Fruit fly (Drosophila melanogaster) whole organism, adult: ENCODE measurements around the gene CG10479.

Experiments used
- CG14711 ChIP-seq: fragments of 200-800 bp; sonication (Bioruptor generic); optimal IDR thresholded peaks from 2 replicates; lab custom pipeline; 2018; ENCODE audit warnings: missing biosample characterization, mild to moderate bottlenecking, missing genetic modification characterization, moderate library complexity
- CG7101 ChIP-seq: fragments of 200-800 bp; sonication (Bioruptor generic); optimal IDR thresholded peaks from 2 replicates; lab custom pipeline; 2018; ENCODE audit warnings: missing biosample characterization, mild to moderate bottlenecking, missing genetic modification characterization, moderate library complexity
- Clk ChIP-seq: fragments of 200-800 bp; sonication (Bioruptor generic); optimal IDR thresholded peaks from 2 replicates; lab custom pipeline; 2017; ENCODE audit warnings: missing biosample characterization, missing genetic modification characterization
- Crg-1 ChIP-seq: fragments of 200-800 bp; sonication (Bioruptor generic); optimal IDR thresholded peaks from 2 replicates; lab custom pipeline; 2016; ENCODE audit warnings: missing biosample characterization, missing genetic modification characterization
- bab1 ChIP-seq: fragments of 200-800 bp; sonication (Bioruptor generic); optimal IDR thresholded peaks from 3 replicates; lab custom pipeline; 2019; ENCODE audit warnings: missing biosample characterization, mild to moderate bottlenecking, missing genetic modification characterization, moderate library complexity
- cic ChIP-seq: fragments of 200-800 bp; sonication (Bioruptor generic); optimal IDR thresholded peaks from 2 replicates; lab custom pipeline; 2017; ENCODE audit warnings: missing biosample characterization, mild to moderate bottlenecking, missing genetic modification characterization, moderate library complexity
- kay ChIP-seq: fragments of 200-800 bp; sonication (Bioruptor generic); peaks from one replicate; lab custom pipeline; 2016; ENCODE audit warnings: missing biosample characterization, missing genetic modification characterization, borderline replicate concordance
- pad ChIP-seq: fragments of 200-800 bp; sonication (Bioruptor generic); optimal IDR thresholded peaks from 3 replicates; lab custom pipeline; 2017; ENCODE audit warnings: missing biosample characterization, missing genetic modification characterization, mild to moderate bottlenecking, moderate library complexity, missing genetic modification reagents

- TF ChIP-seq CG14711 (tag; lab: Kevin White, UChicago) (no peak), Clk (GFP tag; lab: Kevin White, UChicago) (no peak), Crg-1 (GFP tag; lab: Kevin White, UChicago) (no peak), bab1 (GFP tag; lab: Kevin White, UChicago) (no peak), pad (GFP tag; lab: Kevin White, UChicago) (no peak), kay (GFP tag; lab: Kevin White, UChicago) (no peak), CG7101 (no peak), cic (GFP tag; lab: Kevin White, UChicago) (no peak)
These were observed 13.8 kb upstream of the CG10479 start for dm6 chr3L:5989391-5990156.
